Worm (Caenorhabditis elegans) whole organism, L4/young adult: ENCODE results near the gene twk-24.

ENCODE experiments used
- W03F9.2 ChIP-seq: fragments of 150-350 bp; optimal IDR thresholded peaks from 2 replicates; lab custom pipeline; 2014; ENCODE audit warnings: missing biosample characterization, missing genetic modification characterization
- dao-5 ChIP-seq: sonication (generic microtip); optimal IDR thresholded peaks from 2 replicates; lab custom pipeline; 2016; ENCODE audit warnings: missing genotype, missing genetic modification characterization, moderate library complexity, missing compliant biosample characterization
- him-1 ChIP-seq: sonication (generic microtip); optimal IDR thresholded peaks from 2 replicates; lab custom pipeline; 2016; ENCODE audit warnings: missing genotype, missing genetic modification reagents, missing genetic modification characterization, missing compliant biosample characterization

ce11 chrV:12233425-12233824, 35.7 kb downstream of the twk-24 start:
- TF ChIP-seq W03F9.2 (tag; lab: Kevin White, UChicago) (no peak), dao-5 (tag; lab: Kevin White, UChicago) (no peak), him-1 (tag; lab: Kevin White, UChicago) (no peak)
